Comparison of ENCODE assay signal across 1 fruit fly cellular context in genomic region chr3R:16207074-16207609, dm6.
TF ChIP-seq lines count a peak whose summit lies in the region.

No protein-coding gene starts in this region.

TF ChIP-seq in whole organism, embryonic, 481 proteins besides CTCF, POLR2A, EP300 and RAD21 (continued from another document and continues in another):
- TF ChIP-seq CoRest (tag; optimal IDR thresholded peaks at IDR 0.05; lab: Kevin White, UChicago) (peak; percentile 7), crol (GFP tag; IDR thresholded peaks at IDR 0.05; lab: Robert Waterston, UW) (peak; percentile 87), dan (GFP tag; IDR thresholded peaks at IDR 0.05; lab: Robert Waterston, UW) (no peak), gcm (GFP tag; optimal IDR thresholded peaks at IDR 0.05; lab: Kevin White, UChicago) (no peak), mld (GFP tag; IDR thresholded peaks at IDR 0.05; lab: Robert Waterston, UW; ENCODE audit: partially characterized antibody) (no peak), Drgx (GFP tag; IDR thresholded peaks at IDR 0.05; lab: Robert Waterston, UW) (peak; percentile 59), Dip2 (GFP tag; IDR thresholded peaks at IDR 0.05; lab: Robert Waterston, UW) (no peak), sisA (GFP tag; IDR thresholded peaks at IDR 0.05; lab: Robert Waterston, UW) (no peak), CG6854 (GFP tag; optimal IDR thresholded peaks at IDR 0.05; lab: Kevin White, UChicago) (peak; percentile 5), aop (GFP tag; IDR thresholded peaks at IDR 0.05; lab: Robert Waterston, UW) (no peak), zfh1 (GFP tag; IDR thresholded peaks at IDR 0.05; lab: Robert Waterston, UW) (peak; percentile 51; the same call in 2 of the 3 replicates), CG4282 (GFP tag; optimal IDR thresholded peaks at IDR 0.05; lab: Kevin White, UChicago) (no peak), CG12071 (GFP tag; optimal IDR thresholded peaks at IDR 0.05; lab: Kevin White, UChicago) (peak; percentile 45), CG13775 (GFP tag; optimal IDR thresholded peaks at IDR 0.05; lab: Kevin White, UChicago) (no peak), CG42726 (GFP tag; IDR thresholded peaks at IDR 0.05; lab: Robert Waterston, UW; ENCODE audit: partially characterized antibody) (no peak), CG11504 (tag; optimal IDR thresholded peaks at IDR 0.05; lab: Kevin White, UChicago) (peak; percentile 70), vvl (GFP tag; IDR thresholded peaks at IDR 0.05; lab: Robert Waterston, UW) (peak; percentile 76), CG9876 (GFP tag; optimal IDR thresholded peaks at IDR 0.05; lab: Kevin White, UChicago) (no peak), Vsx1 (GFP tag; optimal IDR thresholded peaks at IDR 0.05; lab: Kevin White, UChicago) (no peak), wdn (GFP tag; IDR thresholded peaks at IDR 0.05; lab: Robert Waterston, UW) (0 out of 2 replicates have a peak, but pooled peaks have one; percentile 26), Deaf1 (tag; optimal IDR thresholded peaks at IDR 0.05; lab: Kevin White, UChicago) (peak; percentile 98), HLHmδ (GFP tag; optimal IDR thresholded peaks at IDR 0.05; lab: Kevin White, UChicago) (no peak), gsb (GFP tag; IDR thresholded peaks at IDR 0.05; lab: Robert Waterston, UW) (peak; percentile 44), shn (GFP tag; optimal IDR thresholded peaks at IDR 0.05; lab: Kevin White, UChicago) (no peak), toy (GFP tag; IDR thresholded peaks at IDR 0.05; lab: Robert Waterston, UW) (no peak), ERR (GFP tag; optimal IDR thresholded peaks at IDR 0.05; lab: Kevin White, UChicago) (peak; percentile 44), hb (GFP tag; IDR thresholded peaks at IDR 0.05; lab: Robert Waterston, UW; ENCODE audit: partially characterized antibody) (no peak), ap (GFP tag; IDR thresholded peaks at IDR 0.05; lab: Robert Waterston, UW) (no peak), Gug (GFP tag; IDR thresholded peaks at IDR 0.05; lab: Robert Waterston, UW) (no peak), grn (GFP tag; optimal IDR thresholded peaks at IDR 0.05; lab: Kevin White, UChicago) (peak; percentile 73), CG6254 (GFP tag; optimal IDR thresholded peaks at IDR 0.05; lab: Kevin White, UChicago) (peak; percentile 10), CG7372 (GFP tag; IDR thresholded peaks at IDR 0.05; lab: Robert Waterston, UW) (no peak), Dll (GFP tag; IDR thresholded peaks at IDR 0.05; lab: Robert Waterston, UW; ENCODE audit: partially characterized antibody) (0 out of 4 replicates have a peak, but pooled peaks have one; percentile 22), row (GFP tag; IDR thresholded peaks at IDR 0.05; lab: Robert Waterston, UW) (peak; percentile 45; the same call in 2 of the 3 replicates), CG4404 (GFP tag; IDR thresholded peaks at IDR 0.05; lab: Robert Waterston, UW) (no peak), lov (optimal IDR thresholded peaks at IDR 0.05; lab: Kevin White, UChicago) (no peak), lov (GFP tag; IDR thresholded peaks at IDR 0.05; lab: Robert Waterston, UW) (0 out of 3 replicates have a peak, but pooled peaks have one; percentile 67), danr (GFP tag; IDR thresholded peaks at IDR 0.05; lab: Robert Waterston, UW) (no peak), CG11560 (tag; IDR thresholded peaks at IDR 0.05; lab: Robert Waterston, UW) (no peak), CG11456 (GFP tag; IDR thresholded peaks at IDR 0.05; lab: Robert Waterston, UW) (no peak), zen (tag; optimal IDR thresholded peaks at IDR 0.05; lab: Kevin White, UChicago) (no peak), CG7987 (GFP tag; optimal IDR thresholded peaks at IDR 0.05; lab: Kevin White, UChicago) (peak; percentile 43), Lhr (GFP tag; optimal IDR thresholded peaks at IDR 0.05; lab: Kevin White, UChicago) (no peak), CG5245 (GFP tag; optimal IDR thresholded peaks at IDR 0.05; lab: Kevin White, UChicago) (no peak), sug (tag; optimal IDR thresholded peaks at IDR 0.05; lab: Kevin White, UChicago) (peak; percentile 89), lola (GFP tag; optimal IDR thresholded peaks at IDR 0.05; lab: Kevin White, UChicago) (no peak), CG10654 (GFP tag; optimal IDR thresholded peaks at IDR 0.05; lab: Kevin White, UChicago) (no peak), Fer3 (tag; optimal IDR thresholded peaks at IDR 0.05; lab: Kevin White, UChicago) (no peak), nom (GFP tag; optimal IDR thresholded peaks at IDR 0.05; lab: Kevin White, UChicago) (peak; percentile 11), so (GFP tag; IDR thresholded peaks at IDR 0.05; lab: Robert Waterston, UW) (peak; percentile 65; the same call in 2 of the 3 replicates), Myb (GFP tag; optimal IDR thresholded peaks at IDR 0.05; lab: Kevin White, UChicago) (no peak), twi (tag; optimal IDR thresholded peaks at IDR 0.05; lab: Kevin White, UChicago) (peak; percentile 37), tll (GFP tag; optimal IDR thresholded peaks at IDR 0.05; lab: Kevin White, UChicago) (no peak), ssp (GFP tag; IDR thresholded peaks at IDR 0.05; lab: Robert Waterston, UW) (no peak), CG11695 (GFP tag; IDR thresholded peaks at IDR 0.05; lab: Robert Waterston, UW) (no peak), Blimp-1 (GFP tag; optimal IDR thresholded peaks at IDR 0.05; lab: Kevin White, UChicago) (no peak), CG31224 (GFP tag; IDR thresholded peaks at IDR 0.05; lab: Robert Waterston, UW) (no peak), jing (GFP tag; optimal IDR thresholded peaks at IDR 0.05; lab: Kevin White, UChicago) (no peak), run (tag; optimal IDR thresholded peaks at IDR 0.05; lab: Kevin White, UChicago) (no peak), disco-r (GFP tag; optimal IDR thresholded peaks at IDR 0.05; lab: Kevin White, UChicago) (no peak), H2.0 (GFP tag; IDR thresholded peaks at IDR 0.05; lab: Robert Waterston, UW) (no peak), D19A (tag; optimal IDR thresholded peaks at IDR 0.05; lab: Kevin White, UChicago) (no peak), CG3995 (GFP tag; optimal IDR thresholded peaks at IDR 0.05; lab: Kevin White, UChicago) (no peak), CG15073 (GFP tag; optimal IDR thresholded peaks at IDR 0.05; lab: Kevin White, UChicago) (no peak), bigmax (GFP tag; optimal IDR thresholded peaks at IDR 0.05; lab: Kevin White, UChicago) (no peak), Xbp1 (GFP tag; optimal IDR thresholded peaks at IDR 0.05; lab: Kevin White, UChicago) (no peak), CG32767 (GFP tag; IDR thresholded peaks at IDR 0.05; lab: Robert Waterston, UW) (peak; percentile 93), stwl (tag; optimal IDR thresholded peaks at IDR 0.05; lab: Kevin White, UChicago) (no peak), CG13624 (GFP tag; optimal IDR thresholded peaks at IDR 0.05; lab: Kevin White, UChicago) (no peak), ash1 (GFP tag; optimal IDR thresholded peaks at IDR 0.05; lab: Kevin White, UChicago) (no peak), Doc3 (GFP tag; IDR thresholded peaks at IDR 0.05; lab: Robert Waterston, UW; ENCODE audit: partially characterized antibody) (no peak), CG8281 (tag; optimal IDR thresholded peaks at IDR 0.05; lab: Kevin White, UChicago) (no peak), Dad (GFP tag; optimal IDR thresholded peaks at IDR 0.05; lab: Kevin White, UChicago) (no peak), CG16863 (GFP tag; optimal IDR thresholded peaks at IDR 0.05; lab: Kevin White, UChicago) (no peak), Atf6 (GFP tag; IDR thresholded peaks at IDR 0.05; lab: Robert Waterston, UW) (no peak; the same call in 1 of the 2 replicates), CG10543 (GFP tag; optimal IDR thresholded peaks at IDR 0.05; lab: Kevin White, UChicago) (peak; percentile 99), Side (GFP tag; optimal IDR thresholded peaks at IDR 0.05; lab: Kevin White, UChicago) (no peak), CG31441 (GFP tag; IDR thresholded peaks at IDR 0.05; lab: Robert Waterston, UW) (no peak; the same call in 1 of the 2 replicates), Opbp (GFP tag; IDR thresholded peaks at IDR 0.05; lab: Robert Waterston, UW; ENCODE audit: partially characterized antibody) (no peak; the same call in 2 of the 3 replicates), CG34224 (GFP tag; IDR thresholded peaks at IDR 0.05; lab: Robert Waterston, UW; ENCODE audit: partially characterized antibody) (peak; percentile 31; the same call in 1 of the 3 replicates), mam (GFP tag; optimal IDR thresholded peaks at IDR 0.05; lab: Kevin White, UChicago) (no peak), CG10959 (GFP tag; IDR thresholded peaks at IDR 0.05; lab: Robert Waterston, UW) (no peak), hbn (GFP tag; IDR thresholded peaks at IDR 0.05; lab: Robert Waterston, UW; ENCODE audit: partially characterized antibody) (no peak), Camta (GFP tag; optimal IDR thresholded peaks at IDR 0.05; lab: Kevin White, UChicago) (no peak), Max (GFP tag; optimal IDR thresholded peaks at IDR 0.05; lab: Kevin White, UChicago) (no peak), pzg (GFP tag; optimal IDR thresholded peaks at IDR 0.05; lab: Kevin White, UChicago) (peak; percentile 5), gsb-n (tag; optimal IDR thresholded peaks at IDR 0.05; lab: Kevin White, UChicago) (no peak), Dbx (GFP tag; IDR thresholded peaks at IDR 0.05; lab: Robert Waterston, UW) (peak; percentile 37; the same call in 1 of the 3 replicates), NK7.1 (GFP tag; optimal IDR thresholded peaks at IDR 0.05; lab: Kevin White, UChicago) (no peak), CG14667 (GFP tag; IDR thresholded peaks at IDR 0.05; lab: Robert Waterston, UW) (no peak), NC2α (GFP tag; optimal IDR thresholded peaks at IDR 0.05; lab: Kevin White, UChicago) (no peak), B-H2 (GFP tag; optimal IDR thresholded peaks at IDR 0.05; lab: Kevin White, UChicago) (peak; percentile 60), CG43689 (GFP tag; IDR thresholded peaks at IDR 0.05; lab: Robert Waterston, UW) (no peak), CG10209 (GFP tag; optimal IDR thresholded peaks at IDR 0.05; lab: Kevin White, UChicago) (peak; percentile 6), unc-4 (GFP tag; IDR thresholded peaks at IDR 0.05; lab: Robert Waterston, UW; ENCODE audit: partially characterized antibody) (0 out of 2 replicates have a peak, but pooled peaks have one; percentile 13), sr (GFP tag; IDR thresholded peaks at IDR 0.05; lab: Robert Waterston, UW) (peak; percentile 43; the same call in 1 of the 3 replicates), chif (GFP tag; optimal IDR thresholded peaks at IDR 0.05; lab: Kevin White, UChicago) (no peak), Dfd (GFP tag; optimal IDR thresholded peaks at IDR 0.05; lab: Kevin White, UChicago) (no peak), nmo (GFP tag; optimal IDR thresholded peaks at IDR 0.05; lab: Kevin White, UChicago) (no peak), YL-1 (GFP tag; optimal IDR thresholded peaks at IDR 0.05; lab: Kevin White, UChicago) (no peak), scrt (GFP tag; optimal IDR thresholded peaks at IDR 0.05; lab: Kevin White, UChicago) (peak; percentile 27), CG9727 (GFP tag; optimal IDR thresholded peaks at IDR 0.05; lab: Kevin White, UChicago) (no peak), CG10267 (tag; optimal IDR thresholded peaks at IDR 0.05; lab: Kevin White, UChicago) (no peak), vnd (GFP tag; IDR thresholded peaks at IDR 0.05; lab: Robert Waterston, UW; ENCODE audit: partially characterized antibody) (no peak), seq (GFP tag; IDR thresholded peaks at IDR 0.05; lab: Robert Waterston, UW) (no peak), CG4360 (GFP tag; IDR thresholded peaks at IDR 0.05; lab: Robert Waterston, UW) (peak; percentile 87), wor (GFP tag; IDR thresholded peaks at IDR 0.05; lab: Robert Waterston, UW) (no peak), CG7745 (tag; optimal IDR thresholded peaks at IDR 0.05; lab: Kevin White, UChicago) (no peak), zf30C (GFP tag; optimal IDR thresholded peaks at IDR 0.05; lab: Kevin White, UChicago) (no peak), CG17359 (tag; optimal IDR thresholded peaks at IDR 0.05; lab: Kevin White, UChicago) (peak; percentile 9), Ptx1 (GFP tag; IDR thresholded peaks at IDR 0.05; lab: Robert Waterston, UW) (0 out of 2 replicates have a peak, but pooled peaks have one; percentile 8), CG33557 (GFP tag; optimal IDR thresholded peaks at IDR 0.05; lab: Kevin White, UChicago) (no peak), CG14710 (tag; optimal IDR thresholded peaks at IDR 0.05; lab: Kevin White, UChicago) (no peak), sim (GFP tag; IDR thresholded peaks at IDR 0.05; lab: Robert Waterston, UW) (no peak), CG11723 (GFP tag; optimal IDR thresholded peaks at IDR 0.05; lab: Kevin White, UChicago) (no peak), peb (GFP tag; IDR thresholded peaks at IDR 0.05; lab: Robert Waterston, UW) (no peak), Nf-YC (tag; optimal IDR thresholded peaks at IDR 0.05; lab: Kevin White, UChicago) (peak; percentile 24), pfk (GFP tag; optimal IDR thresholded peaks at IDR 0.05; lab: Kevin White, UChicago) (peak; percentile 37), CG15514 (GFP tag; optimal IDR thresholded peaks at IDR 0.05; lab: Kevin White, UChicago) (peak; percentile 90), CG12236 (GFP tag; optimal IDR thresholded peaks at IDR 0.05; lab: Kevin White, UChicago) (no peak), Dip3 (GFP tag; optimal IDR thresholded peaks at IDR 0.05; lab: Kevin White, UChicago) (peak; percentile 3), CG4707 (GFP tag; optimal IDR thresholded peaks at IDR 0.05; lab: Kevin White, UChicago) (peak; percentile 39), sima (GFP tag; optimal IDR thresholded peaks at IDR 0.05; lab: Kevin White, UChicago) (no peak), CG7271 (tag; optimal IDR thresholded peaks at IDR 0.05; lab: Kevin White, UChicago) (no peak), CG9215 (GFP tag; IDR thresholded peaks at IDR 0.05; lab: Robert Waterston, UW) (no peak), Neu2 (GFP tag; optimal IDR thresholded peaks at IDR 0.05; lab: Kevin White, UChicago; ENCODE audit: borderline replicate concordance) (no peak), Adf1 (GFP tag; IDR thresholded peaks at IDR 0.05; lab: Robert Waterston, UW) (peak; percentile 92), Rfx (GFP tag; IDR thresholded peaks at IDR 0.05; lab: Robert Waterston, UW) (peak; percentile 60), CG14965 (GFP tag; optimal IDR thresholded peaks at IDR 0.05; lab: Kevin White, UChicago; ENCODE audit: borderline replicate concordance) (no peak), Poxn (GFP tag; IDR thresholded peaks at IDR 0.05; lab: Robert Waterston, UW) (no peak), CG18599 (GFP tag; optimal IDR thresholded peaks at IDR 0.05; lab: Kevin White, UChicago) (peak; percentile 72), Gsc (GFP tag; IDR thresholded peaks at IDR 0.05; lab: Robert Waterston, UW) (no peak), croc (GFP tag; conservative IDR thresholded peaks at IDR 0.05; lab: Robert Waterston, UW) (no peak), trem (tag; optimal IDR thresholded peaks at IDR 0.05; lab: Kevin White, UChicago) (no peak)
